Worm (Caenorhabditis elegans): ENCODE measurements around the gene Y73F8A.22.

DNA sequence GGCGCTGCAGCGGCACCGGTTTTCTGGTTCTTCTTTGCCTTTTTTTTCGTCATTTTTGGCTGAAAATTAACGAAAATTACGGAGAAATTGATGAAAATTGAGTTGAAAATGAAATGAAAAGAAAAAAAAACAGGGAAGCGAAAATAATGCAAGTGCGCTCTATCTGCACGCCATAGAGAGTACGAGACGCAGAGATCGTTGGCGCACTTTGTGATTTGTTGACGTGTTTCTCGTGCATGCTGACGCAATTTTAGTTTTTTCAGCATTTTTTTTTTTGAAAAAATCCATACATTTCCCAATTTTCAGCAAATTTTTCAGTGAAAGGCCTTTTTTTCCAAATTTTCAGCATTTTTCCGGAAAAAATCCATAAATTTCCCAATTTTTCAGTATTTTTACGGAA lies 30.2 kb upstream of the Y73F8A.22 start, which contains the start of gene ntl-11:
- TF ChIP-seq somi-1 (GFP tag; optimal IDR thresholded peaks at IDR 0.05) (peak; percentile 81), unc-130 (GFP tag; optimal IDR thresholded peaks at IDR 0.05) (peak; percentile 35), unc-62 (GFP tag; optimal IDR thresholded peaks at IDR 0.05) (no peak), aptf-3 (GFP tag; IDR thresholded peaks at IDR 0.05) (no peak), rec-8 (tag; optimal IDR thresholded peaks at IDR 0.05) (no peak), tlf-1 (GFP tag; optimal IDR thresholded peaks at IDR 0.05) (peak; percentile 96), zim-3 (tag; optimal IDR thresholded peaks at IDR 0.05) (no peak), ets-4 (GFP tag; optimal IDR thresholded peaks at IDR 0.05) (no peak), dpl-1 (GFP tag; optimal IDR thresholded peaks at IDR 0.05) (peak; percentile 69), F23B12.7 (tag; optimal IDR thresholded peaks at IDR 0.05; ENCODE audit: insufficient read depth) (peak; percentile 62), fkh-3 (tag; optimal IDR thresholded peaks at IDR 0.05) (no peak), let-607 (tag; optimal IDR thresholded peaks at IDR 0.05) (peak; percentile 59 to 81), him-1 (tag; optimal IDR thresholded peaks at IDR 0.05) (peak; percentile 15), C17E4.6 (GFP tag; IDR thresholded peaks at IDR 0.05) (peak; percentile 82)

Measured in whole organism, young adult.